Worm (Caenorhabditis elegans) whole organism, L3 larva: Measurements from ENCODE around the gene rol-1.

Experiments
- R02D3.7 ChIP-seq: fragments of 150-350 bp; optimal IDR thresholded peaks from 2 replicates; lab custom pipeline; 2014; ENCODE audit warnings: missing biosample characterization, missing genetic modification characterization
- jun-1 ChIP-seq: fragments of 150-350 bp; optimal IDR thresholded peaks from 2 replicates; lab custom pipeline; 2014; ENCODE audit warnings: missing biosample characterization, missing genetic modification reagents, missing genetic modification characterization
- mml-1 ChIP-seq: fragments of 150-350 bp; sonication (generic microtip); optimal IDR thresholded peaks from 3 replicates; lab custom pipeline; 2014; ENCODE audit warnings: missing biosample characterization, missing genetic modification characterization
- nhr-23 ChIP-seq: fragments of 150-350 bp; optimal IDR thresholded peaks from 2 replicates; lab custom pipeline; 2014; ENCODE audit warnings: missing biosample characterization, missing genetic modification reagents, missing genetic modification characterization
- unc-39 ChIP-seq: sonication (generic microtip); optimal IDR thresholded peaks from 4 replicates; lab custom pipeline; 2017; ENCODE audit warnings: missing biosample characterization, missing genetic modification characterization

DNA sequence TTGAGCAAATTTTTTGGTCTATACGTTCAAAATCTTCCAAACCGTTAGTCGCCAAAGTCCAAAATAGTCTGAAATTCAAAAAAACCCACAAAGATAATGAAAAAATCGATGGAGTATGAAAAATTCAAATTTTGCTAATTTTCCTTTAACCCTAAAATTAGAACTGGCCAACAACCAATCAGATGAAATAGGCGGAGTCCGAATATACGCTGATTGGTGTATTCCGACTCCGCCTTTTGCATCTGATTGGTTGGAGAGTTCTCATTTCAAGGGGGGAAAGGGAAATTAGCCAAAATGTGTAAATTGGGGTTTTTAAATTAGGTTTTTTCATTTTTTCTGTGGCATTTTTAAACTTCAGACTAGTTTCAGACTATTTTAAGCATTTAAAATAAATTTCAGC is 32.2 kb downstream of the rol-1 start:
- no peak for TF ChIP-seq jun-1 (tag; lab: Kevin White, UChicago)
- TF ChIP-seq R02D3.7, result no peak
- no peak for TF ChIP-seq nhr-23 (tag; lab: Kevin White, UChicago)
- TF ChIP-seq unc-39 (tag; lab: Kevin White, UChicago), result no peak
- no peak for TF ChIP-seq mml-1 (tag; lab: Kevin White, UChicago)
